Worm (Caenorhabditis elegans) whole organism, L4 larva: Measurements from ENCODE around the gene ZK177.9.

ENCODE experiments used
- D1046.2 ChIP-seq: fragments of 200-800 bp; sonication (Bioruptor generic); IDR thresholded peaks from 2 replicates; pipeline ENCODE4 v1.3.6; 2022; ENCODE audit warnings: missing genetic modification characterization, missing compliant biosample characterization
- F10B5.3 ChIP-seq: sonication (generic microtip); optimal IDR thresholded peaks from 2 replicates; lab custom pipeline; 2016; ENCODE audit warnings: mild to moderate bottlenecking, missing genetic modification characterization, missing compliant biosample characterization
- F49E8.2 ChIP-seq: sonication (generic microtip); optimal IDR thresholded peaks from 2 replicates; lab custom pipeline; 2016; ENCODE audit warnings: missing compliant biosample characterization, mild to moderate bottlenecking, missing genetic modification characterization, borderline replicate concordance
- R02D3.7 ChIP-seq: fragments of 150-350 bp; sonication (generic microtip); optimal IDR thresholded peaks from 3 replicates; lab custom pipeline; 2014; ENCODE audit warnings: missing biosample characterization, missing genetic modification characterization
- T20F7.1 ChIP-seq: fragments of 200-800 bp; sonication (Bioruptor generic); optimal IDR thresholded peaks from 2 replicates; lab custom pipeline; 2018; ENCODE audit warnings: mild to moderate bottlenecking, missing genetic modification characterization, missing compliant biosample characterization
- aha-1 ChIP-seq: fragments of 150-350 bp; peaks from one replicate; lab custom pipeline; 2014; ENCODE audit warnings: missing biosample characterization, missing genetic modification characterization
- ama-1 ChIP-seq: fragments of 150-350 bp; optimal IDR thresholded peaks from 2 replicates; lab custom pipeline; 2014; ENCODE audit warnings: inconsistent platforms, mixed read lengths
- attf-4 ChIP-seq: sonication (generic microtip); optimal IDR thresholded peaks from 3 replicates; lab custom pipeline; 2017; ENCODE audit warnings: missing biosample characterization, missing genetic modification characterization
- ces-1 ChIP-seq: fragments of 150-350 bp; sonication (generic microtip); optimal IDR thresholded peaks from 4 replicates; lab custom pipeline; 2014; ENCODE audit warnings: missing biosample characterization, missing genetic modification reagents, missing genetic modification characterization
- daf-12 ChIP-seq: fragments of 150-350 bp; optimal IDR thresholded peaks from 2 replicates; lab custom pipeline; 2014; ENCODE audit warnings: missing biosample characterization, missing genetic modification reagents, missing genetic modification characterization
- daf-16 ChIP-seq, 3 experiments: sonication (generic microtip); optimal IDR thresholded peaks; 2 replicates each; lab custom pipeline; 2016 to 2017; ENCODE audit warnings: missing genetic modification characterization in 3 of 3, missing genetic modification reagents in 3 of 3, mild to moderate bottlenecking in 2 of 3, missing compliant biosample characterization in 2 of 3, missing biosample characterization in 1 of 3, moderate library complexity in 1 of 3
- daf-19 ChIP-seq: fragments of 200-800 bp; sonication (Bioruptor generic); conservative IDR thresholded peaks from 2 replicates; pipeline ENCODE4 v1.3.6; 2022; ENCODE audit warnings: missing genetic modification characterization, missing compliant biosample characterization
- daf-8 ChIP-seq: fragments of 200-800 bp; sonication (Bioruptor generic); IDR thresholded peaks from 2 replicates; pipeline ENCODE4 v1.3.6; 2022; ENCODE audit warnings: missing genetic modification characterization, missing compliant biosample characterization
- dmd-6 ChIP-seq: fragments of 200-800 bp; sonication (Bioruptor generic); IDR thresholded peaks from 2 replicates; pipeline ENCODE4 v1.3.6; 2022; ENCODE audit warnings: missing genetic modification reagents, missing genetic modification characterization, missing compliant biosample characterization
- dpl-1 ChIP-seq: fragments of 150-350 bp; optimal IDR thresholded peaks from 2 replicates; lab custom pipeline; 2014; ENCODE audit warnings: missing biosample characterization, missing genetic modification reagents, missing genetic modification characterization
- dve-1 ChIP-seq: sonication (generic microtip); optimal IDR thresholded peaks from 2 replicates; lab custom pipeline; 2017; ENCODE audit warnings: antibody characterized with exemption, mild to moderate bottlenecking, missing genetic modification characterization, missing compliant biosample characterization; ENCODE audit not compliant: insufficient read depth
- gei-8 ChIP-seq: fragments of 200-800 bp; sonication (Bioruptor generic); optimal IDR thresholded peaks from 2 replicates; lab custom pipeline; 2018; ENCODE audit warnings: mild to moderate bottlenecking, missing genetic modification characterization, missing compliant biosample characterization
- hif-1 ChIP-seq, 2 experiments: sonication (generic microtip); optimal IDR thresholded peaks; 2 replicates each; lab custom pipeline; 2016 to 2017; ENCODE audit warnings: missing compliant biosample characterization in 2 of 2, missing genetic modification characterization in 2 of 2, missing genetic modification reagents in 2 of 2, missing genotype in 2 of 2, mild to moderate bottlenecking in 1 of 2
- hlh-30 ChIP-seq: sonication (generic microtip); optimal IDR thresholded peaks from 2 replicates; lab custom pipeline; 2017; ENCODE audit warnings: antibody characterized with exemption, mild to moderate bottlenecking, missing genetic modification characterization, missing compliant biosample characterization; ENCODE audit not compliant: insufficient read depth
- jun-1 ChIP-seq: fragments of 150-350 bp; optimal IDR thresholded peaks from 2 replicates; lab custom pipeline; 2014; ENCODE audit warnings: missing biosample characterization, missing genetic modification reagents, missing genetic modification characterization
- lin-38 ChIP-seq: fragments of 200-800 bp; sonication (Bioruptor generic); IDR thresholded peaks from 2 replicates; pipeline ENCODE4 v1.3.6; 2022; ENCODE audit warnings: missing genetic modification reagents, missing genetic modification characterization, missing compliant biosample characterization
- lsy-2 ChIP-seq, 2 experiments: fragments of 150-350 bp in 1 of 2; sonication (generic microtip) in 1 of 2; optimal IDR thresholded peaks; 2 replicates each; lab custom pipeline; 2014 to 2017; ENCODE audit warnings: missing biosample characterization in 2 of 2, missing genetic modification characterization in 2 of 2
- mes-2 ChIP-seq: sonication (generic microtip); optimal IDR thresholded peaks from 2 replicates; lab custom pipeline; 2016; ENCODE audit warnings: missing genotype, mild to moderate bottlenecking, missing genetic modification characterization, missing compliant biosample characterization; ENCODE audit not compliant: poor library complexity, severe bottlenecking
- mxl-3 ChIP-seq: fragments of 200-800 bp; sonication (Bioruptor generic); optimal IDR thresholded peaks from 2 replicates; lab custom pipeline; 2018; ENCODE audit warnings: mild to moderate bottlenecking, missing genetic modification characterization, missing compliant biosample characterization
- nhr-10 ChIP-seq: fragments of 150-350 bp; optimal IDR thresholded peaks from 2 replicates; lab custom pipeline; 2014; ENCODE audit warnings: missing biosample characterization, missing genetic modification characterization
- nhr-28 ChIP-seq: fragments of 150-350 bp; optimal IDR thresholded peaks from 2 replicates; lab custom pipeline; 2014; ENCODE audit warnings: missing biosample characterization, missing genetic modification characterization
- nhr-42 ChIP-seq: fragments of 200-800 bp; sonication (Bioruptor generic); IDR thresholded peaks from 2 replicates; pipeline ENCODE4 v1.3.6; 2022; ENCODE audit warnings: missing genetic modification characterization, missing compliant biosample characterization
- nhr-6 ChIP-seq: fragments of 150-350 bp; optimal IDR thresholded peaks from 2 replicates; lab custom pipeline; 2014; ENCODE audit warnings: missing biosample characterization, missing genetic modification characterization
- pha-4 ChIP-seq, 2 experiments: fragments of 150-350 bp in 1 of 2; fragments of 200-800 bp in 1 of 2; sonication (Bioruptor generic) in 1 of 2; IDR thresholded peaks in 1 of 2; optimal IDR thresholded peaks in 1 of 2; 2 replicates each; pipeline versions ENCODE4 v1.3.6 to Lab custom; 2014 to 2022; ENCODE audit warnings: missing genetic modification characterization in 2 of 2, missing genetic modification reagents in 2 of 2, missing biosample characterization in 1 of 2, missing compliant biosample characterization in 1 of 2
- php-3 ChIP-seq: fragments of 200-800 bp; sonication (Bioruptor generic); IDR thresholded peaks from 2 replicates; pipeline ENCODE4 v1.3.6; 2022; ENCODE audit warnings: missing genetic modification reagents, missing genetic modification characterization, missing compliant biosample characterization
- saeg-2 ChIP-seq: fragments of 200-800 bp; sonication (Bioruptor generic); IDR thresholded peaks from 2 replicates; pipeline ENCODE4 v1.3.6; 2022; ENCODE audit warnings: missing genetic modification reagents, missing genetic modification characterization, missing compliant biosample characterization
- set-16 ChIP-seq: fragments of 200-800 bp; sonication (Bioruptor generic); IDR thresholded peaks from 2 replicates; pipeline ENCODE4 v1.3.6; 2022; ENCODE audit warnings: missing genetic modification reagents, missing genetic modification characterization, missing compliant biosample characterization
- snpc-1.2 ChIP-seq: fragments of 200-800 bp; sonication (Bioruptor generic); IDR thresholded peaks from 2 replicates; pipeline ENCODE4 v1.3.6; 2022; ENCODE audit warnings: missing genetic modification reagents, missing genetic modification characterization, missing compliant biosample characterization
- snpc-4 ChIP-seq: fragments of 150-350 bp; optimal IDR thresholded peaks from 2 replicates; lab custom pipeline; 2014; ENCODE audit warnings: missing biosample characterization, missing genetic modification characterization
- spr-1 ChIP-seq: sonication (generic microtip); optimal IDR thresholded peaks from 2 replicates; lab custom pipeline; 2016; ENCODE audit warnings: mild to moderate bottlenecking, missing genetic modification characterization, missing compliant biosample characterization
- unc-62 ChIP-seq, 3 experiments: fragments of 150-350 bp in 1 of 3; sonication (generic microtip); optimal IDR thresholded peaks in 2 of 3; peaks in 1 of 3; 1 replicate in 1 of 3; 2 replicates in 2 of 3; lab custom pipeline; 2014 to 2017; ENCODE audit warnings: missing biosample characterization in 3 of 3, missing genetic modification characterization in 3 of 3, missing genetic modification reagents in 3 of 3, missing genotype in 1 of 3
- vab-7 ChIP-seq: fragments of 200-800 bp; sonication (Bioruptor generic); IDR thresholded peaks from 2 replicates; pipeline ENCODE4 v1.3.6; 2022; ENCODE audit warnings: missing genetic modification reagents, missing genetic modification characterization, missing compliant biosample characterization
- zag-1 ChIP-seq: fragments of 150-350 bp; optimal IDR thresholded peaks from 2 replicates; lab custom pipeline; 2014; ENCODE audit warnings: missing biosample characterization, missing genetic modification characterization
- ztf-11 ChIP-seq: fragments of 150-350 bp; optimal IDR thresholded peaks from 2 replicates; lab custom pipeline; 2014; ENCODE audit warnings: missing biosample characterization, missing genetic modification characterization

The ZK177.9 gene

DNA sequence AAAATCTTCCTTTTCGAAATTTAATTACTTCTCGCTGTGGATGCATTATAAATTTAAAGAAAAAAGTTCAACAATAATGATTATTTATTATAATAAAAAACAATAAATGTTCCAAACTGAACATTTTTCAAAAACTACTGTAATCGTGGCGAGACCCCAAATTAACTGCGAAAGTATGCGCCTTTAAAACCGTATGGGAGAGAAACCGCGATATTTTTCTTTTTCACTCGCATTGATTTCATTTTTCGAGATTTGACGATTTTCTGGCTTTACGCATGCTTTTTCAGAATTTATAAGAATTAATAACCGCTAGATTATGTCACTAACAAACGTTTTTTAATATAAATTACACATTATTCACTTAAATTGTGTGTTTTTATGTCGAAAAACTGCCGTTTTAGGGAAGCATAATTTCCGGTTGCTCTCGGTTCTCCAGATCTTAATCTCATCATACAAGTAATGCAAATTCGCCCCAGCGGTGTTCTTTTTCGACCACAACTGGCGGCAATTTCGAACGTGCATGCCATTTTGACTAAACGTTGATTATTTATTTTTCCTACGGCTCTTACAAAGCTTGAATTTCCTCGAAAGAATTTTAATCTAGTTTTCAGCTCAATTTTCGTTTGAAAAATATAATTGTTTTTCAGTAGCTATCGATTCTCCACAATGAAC is 16.4 kb downstream of the ZK177.9 start, which contains the start of gene F12A10.8:
F12A10.8 (minus strand) TSS at position 79 of the 672 bp plus-strand sequence.
- TF ChIP-seq R02D3.7 (tag; lab: Kevin White, UChicago) = no peak
- TF ChIP-seq snpc-4 (tag; lab: Kevin White, UChicago) = no peak
- TF ChIP-seq mxl-3 (GFP tag; lab: Kevin White, UChicago) = no peak
- no peak for TF ChIP-seq daf-12 (tag; lab: Kevin White, UChicago)
- TF ChIP-seq dpl-1 (GFP tag; lab: Kevin White, UChicago) = peak; percentile 71
- TF ChIP-seq dve-1 (tag; lab: Kevin White, UChicago) = no peak
- TF ChIP-seq hlh-30 (tag; lab: Kevin White, UChicago) = peak; percentile 31
- no peak for TF ChIP-seq vab-7 (GFP tag; lab: Robert Waterston, UW)
- peak; percentile 79 for TF ChIP-seq aha-1
- no peak for TF ChIP-seq lsy-2 (tag; optimal IDR thresholded peaks at IDR 0.05; lab: Kevin White, UChicago)
- peak; percentile 64 for TF ChIP-seq lin-38
- peak; percentile 35 for TF ChIP-seq ces-1 (GFP tag; lab: Kevin White, UChicago)
- TF ChIP-seq, all 104 proteins: peak for 5

DNA sequence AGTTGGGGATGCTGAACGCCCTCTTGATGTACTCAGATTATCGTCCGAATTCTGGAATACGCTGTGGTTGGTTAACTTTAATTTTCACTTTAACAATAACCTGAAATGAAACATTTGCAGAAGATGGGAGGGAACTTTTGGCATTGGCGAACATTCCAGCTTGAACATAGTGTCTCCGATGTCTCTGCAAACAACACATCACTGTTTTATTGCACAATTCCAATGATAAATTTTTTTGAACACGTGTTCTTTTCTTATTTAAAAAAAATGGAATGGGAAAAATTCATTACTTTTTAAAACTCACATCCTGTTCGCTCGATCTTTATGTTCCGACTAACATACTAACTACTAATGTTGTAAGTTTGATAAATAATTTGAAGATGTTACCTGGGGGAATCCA is 17.1 kb downstream of the ZK177.9 start, which contains the start of gene fzy-1:
fzy-1 (plus strand) TSS at position 301 of the 400 bp plus-strand sequence.
- TF ChIP-seq daf-12 (tag; lab: Kevin White, UChicago) (no peak), spr-1 (tag; lab: Kevin White, UChicago) (no peak), nhr-42 (GFP tag; lab: Robert Waterston, UW) (no peak), mes-2 (tag; lab: Kevin White, UChicago) (no peak), daf-16 (GFP tag; optimal IDR thresholded peaks at IDR 0.05; lab: Kevin White, UChicago) (no peak), daf-16 (tag; optimal IDR thresholded peaks at IDR 0.05; lab: Kevin White, UChicago) (no peak), nhr-6 (no peak), gei-8 (no peak), zag-1 (no peak), ama-1 (lab: Kevin White, UChicago) (no peak), D1046.2 (no peak), attf-4 (no peak), daf-8 (GFP tag; lab: Robert Waterston, UW) (no peak), mxl-3 (GFP tag; lab: Kevin White, UChicago) (no peak), daf-19 (GFP tag; lab: Robert Waterston, UW) (no peak)
- TF ChIP-seq, all 104 proteins: peak for 0

DNA sequence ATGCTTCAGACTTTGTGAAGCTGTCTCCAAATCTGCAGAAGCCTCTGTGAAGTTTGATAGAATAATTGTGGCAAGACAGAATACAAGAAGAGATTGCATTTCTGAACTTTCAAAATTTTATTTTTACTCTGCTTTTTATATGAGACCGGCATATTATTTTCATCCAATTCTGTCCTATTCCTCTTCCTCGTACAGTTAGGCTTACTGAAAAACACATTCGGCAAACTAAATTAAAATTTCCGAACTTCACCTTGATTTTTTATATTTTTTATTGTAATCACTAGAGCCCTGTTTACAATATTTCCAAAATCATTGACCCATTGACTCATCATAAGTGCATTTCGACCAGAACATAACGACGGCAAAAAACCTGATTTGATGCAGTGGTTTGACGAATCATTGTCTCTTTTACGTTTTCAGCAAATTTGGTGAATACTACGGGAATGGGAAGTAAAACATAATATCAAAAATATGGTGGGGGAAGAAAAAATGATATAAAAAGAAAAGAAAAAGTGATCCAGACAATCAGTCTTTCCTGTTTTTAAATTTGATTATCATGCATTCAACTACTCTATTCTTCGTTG is 19.3 kb downstream of the ZK177.9 start, which contains the start of the genes suex-1 and F12A10.9:
suex-1 (minus strand) TSS at position 101 of the 584 bp plus-strand sequence.
F12A10.9 (plus strand) TSS at position 534 of the 584 bp plus-strand sequence.
- TF ChIP-seq hif-1 (tag; optimal IDR thresholded peaks at IDR 0.05; lab: Kevin White, UChicago) (no peak), aha-1 (peak; percentile 33)
- TF ChIP-seq, all 104 proteins: peak for 1

DNA sequence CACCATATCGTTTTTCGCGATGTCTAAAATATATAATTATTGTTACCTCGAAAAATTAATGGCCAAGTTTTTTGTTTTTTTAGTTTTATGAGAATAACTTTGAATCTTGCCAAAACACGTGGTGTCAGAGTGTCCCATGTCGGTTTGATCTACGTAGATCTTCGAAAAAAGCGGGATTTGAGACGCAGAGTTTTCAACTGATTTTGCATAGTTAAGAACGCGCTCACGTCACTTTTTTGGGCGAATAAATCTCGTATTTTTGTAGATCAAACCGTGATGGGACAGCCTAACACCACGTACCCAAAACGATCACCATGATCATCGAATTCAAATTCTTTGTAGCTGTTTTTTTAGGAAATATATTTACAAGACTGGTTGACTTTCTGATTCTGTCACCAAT is 20.0 kb downstream of the ZK177.9 start:
- TF ChIP-seq F10B5.3 (tag; lab: Kevin White, UChicago) = no peak
- TF ChIP-seq aha-1 = no peak
- TF ChIP-seq F49E8.2 = no peak
- no peak for TF ChIP-seq snpc-1.2 (GFP tag; lab: Robert Waterston, UW)
- no peak for TF ChIP-seq php-3 (GFP tag; lab: Robert Waterston, UW)
- TF ChIP-seq set-16 (GFP tag; lab: Robert Waterston, UW) = no peak
- no peak for TF ChIP-seq nhr-28 (tag; lab: Kevin White, UChicago)
- TF ChIP-seq T20F7.1 = no peak
- no peak for TF ChIP-seq pha-4 (GFP tag; IDR thresholded peaks at IDR 0.05; lab: Robert Waterston, UW)
- TF ChIP-seq pha-4 (tag; optimal IDR thresholded peaks at IDR 0.05; lab: Kevin White, UChicago) = no peak
- no peak for TF ChIP-seq unc-62 (GFP tag; optimal IDR thresholded peaks at IDR 0.05 in 1 of 2; lab: Kevin White, UChicago)
- TF ChIP-seq unc-62 (tag; optimal IDR thresholded peaks at IDR 0.05; lab: Kevin White, UChicago) = no peak
- no peak for TF ChIP-seq daf-12 (tag; lab: Kevin White, UChicago)
- no peak for TF ChIP-seq ztf-11
- no peak for TF ChIP-seq saeg-2 (GFP tag; lab: Robert Waterston, UW)
- TF ChIP-seq D1046.2 = no peak
- TF ChIP-seq ama-1 (lab: Kevin White, UChicago) = no peak
- no peak for TF ChIP-seq nhr-10 (tag; lab: Kevin White, UChicago)
- TF ChIP-seq jun-1 (tag; lab: Kevin White, UChicago) = no peak
- TF ChIP-seq ces-1 (GFP tag; lab: Kevin White, UChicago) = no peak
- TF ChIP-seq dmd-6 (GFP tag; lab: Robert Waterston, UW) = no peak
- TF ChIP-seq zag-1 = no peak
